Worm (Caenorhabditis elegans): ENCODE results near the gene vab-9.

- TF ChIP-seq lin-39 (tag; optimal IDR thresholded peaks at IDR 0.05) (no peak), ama-1 (optimal IDR thresholded peaks at IDR 0.05) (no peak), elt-2 (tag; optimal IDR thresholded peaks at IDR 0.05) (no peak), tbx-2 (tag; optimal IDR thresholded peaks at IDR 0.05) (no peak), ces-1 (GFP tag; optimal IDR thresholded peaks at IDR 0.05) (no peak)
Observed at ce11 chrII:8684824-8685223, 47.3 kb upstream of the vab-9 start, which contains the start of gene hgap-2.
